Worm (Caenorhabditis elegans) whole organism, L1 larva: ENCODE results near the gene pqn-83.

ENCODE experiments used
- C04F5.9 ChIP-seq: sonication (generic microtip); optimal IDR thresholded peaks from 2 replicates; lab custom pipeline; 2016; ENCODE audit warnings: missing genetic modification characterization, missing compliant biosample characterization
- C16A3.4 ChIP-seq: fragments of 150-350 bp; optimal IDR thresholded peaks from 2 replicates; lab custom pipeline; 2014; ENCODE audit warnings: missing biosample characterization, missing genetic modification characterization
- C34B4.2 ChIP-seq: sonication (generic microtip); optimal IDR thresholded peaks from 2 replicates; lab custom pipeline; 2017; ENCODE audit warnings: mild to moderate bottlenecking, missing genetic modification characterization, missing compliant biosample characterization
- aly-2 ChIP-seq: fragments of 150-350 bp; optimal IDR thresholded peaks from 2 replicates; lab custom pipeline; 2014; ENCODE audit warnings: missing biosample characterization, missing genetic modification characterization
- blmp-1 ChIP-seq: fragments of 150-350 bp; optimal IDR thresholded peaks from 2 replicates; lab custom pipeline; 2014; ENCODE audit warnings: missing biosample characterization, missing genetic modification characterization
- ceh-63 ChIP-seq: fragments of 200-800 bp; sonication (Bioruptor generic); optimal IDR thresholded peaks from 2 replicates; lab custom pipeline; 2018; ENCODE audit warnings: mild to moderate bottlenecking, missing genetic modification characterization, missing compliant biosample characterization
- ceh-82 ChIP-seq, 3 experiments: fragments of 150-350 bp in 1 of 3; sonication (generic microtip) in 2 of 3; optimal IDR thresholded peaks; 2 replicates each; lab custom pipeline; 2014 to 2017; ENCODE audit warnings: missing biosample characterization in 3 of 3, missing genetic modification characterization in 3 of 3
- ces-1 ChIP-seq: fragments of 150-350 bp; optimal IDR thresholded peaks from 2 replicates; lab custom pipeline; 2014; ENCODE audit warnings: missing biosample characterization, missing genetic modification reagents, missing genetic modification characterization
- dpl-1 ChIP-seq, 3 experiments: fragments of 150-350 bp in 2 of 3; sonication (generic microtip) in 1 of 3; optimal IDR thresholded peaks; 2 replicates each; lab custom pipeline; 2014 to 2017; ENCODE audit warnings: missing biosample characterization in 3 of 3, missing genetic modification characterization in 3 of 3, missing genetic modification reagents in 3 of 3
- efl-1 ChIP-seq, 4 experiments: fragments of 150-350 bp; optimal IDR thresholded peaks in 3 of 4; peaks in 1 of 4; 1 replicate in 1 of 4; 2 replicates in 3 of 4; lab custom pipeline; 2014; ENCODE audit warnings: missing biosample characterization in 2 of 4, missing genetic modification characterization in 2 of 4, missing genetic modification reagents in 2 of 4
- egl-27 ChIP-seq, 2 experiments: fragments of 150-350 bp in 1 of 2; sonication (generic microtip); optimal IDR thresholded peaks; 3 replicates each; lab custom pipeline; 2017 to 2018; ENCODE audit warnings: missing biosample characterization in 2 of 2, missing genetic modification characterization in 2 of 2, missing genetic modification reagents in 2 of 2
- elt-3 ChIP-seq, 6 experiments: fragments of 150-350 bp in 1 of 6; sonication (generic microtip); optimal IDR thresholded peaks; 2 replicates each; lab custom pipeline; 2017 to 2018; ENCODE audit warnings: missing biosample characterization in 6 of 6, missing genetic modification characterization in 6 of 6, inconsistent platforms in 1 of 6
- fkh-4 ChIP-seq: sonication (generic microtip); optimal IDR thresholded peaks from 2 replicates; lab custom pipeline; 2016; ENCODE audit warnings: missing compliant biosample characterization, missing genetic modification characterization, borderline replicate concordance
- fkh-8 ChIP-seq: sonication (generic microtip); optimal IDR thresholded peaks from 2 replicates; lab custom pipeline; 2016; ENCODE audit warnings: mild to moderate bottlenecking, missing genetic modification characterization, missing compliant biosample characterization
- hlh-4 ChIP-seq: sonication (generic microtip); optimal IDR thresholded peaks from 2 replicates; lab custom pipeline; 2016; ENCODE audit warnings: mild to moderate bottlenecking, missing genetic modification characterization, missing compliant biosample characterization
- hpl-2 ChIP-seq: fragments of 150-350 bp; optimal IDR thresholded peaks from 2 replicates; lab custom pipeline; 2014; ENCODE audit warnings: missing biosample characterization, missing genetic modification reagents, missing genetic modification characterization
- isw-1 ChIP-seq: fragments of 200-800 bp; sonication (Bioruptor generic); IDR thresholded peaks from 2 replicates; pipeline ENCODE4 v1.3.6; 2022; ENCODE audit warnings: missing genetic modification characterization, missing compliant biosample characterization
- jun-1 ChIP-seq: fragments of 150-350 bp; optimal IDR thresholded peaks from 2 replicates; lab custom pipeline; 2014; ENCODE audit warnings: missing biosample characterization, missing genetic modification reagents, missing genetic modification characterization
- lin-13 ChIP-seq: fragments of 150-350 bp; optimal IDR thresholded peaks from 2 replicates; lab custom pipeline; 2014; ENCODE audit warnings: missing biosample characterization, missing genetic modification reagents, missing genetic modification characterization
- lin-14 ChIP-seq: fragments of 200-800 bp; sonication (Bioruptor generic); optimal IDR thresholded peaks from 2 replicates; lab custom pipeline; 2018; ENCODE audit warnings: mild to moderate bottlenecking, missing genetic modification characterization, moderate library complexity, missing compliant biosample characterization
- lin-35 ChIP-seq, 2 experiments: fragments of 150-350 bp; optimal IDR thresholded peaks; 2 replicates each; lab custom pipeline; 2014; ENCODE audit warnings: missing biosample characterization in 2 of 2, missing genetic modification characterization in 2 of 2, missing genetic modification reagents in 2 of 2
- lin-39 ChIP-seq: fragments of 150-350 bp; optimal IDR thresholded peaks from 2 replicates; lab custom pipeline; 2014; ENCODE audit warnings: missing biosample characterization, missing genetic modification reagents, missing genetic modification characterization
- lsy-2 ChIP-seq, 2 experiments: fragments of 150-350 bp; optimal IDR thresholded peaks; 2 replicates each; lab custom pipeline; 2014; ENCODE audit warnings: missing biosample characterization in 2 of 2, missing genetic modification characterization in 2 of 2
- mdl-1 ChIP-seq, 2 experiments: fragments of 150-350 bp; optimal IDR thresholded peaks; 2 replicates each; lab custom pipeline; 2014 to 2017; ENCODE audit warnings: missing biosample characterization in 2 of 2, missing genetic modification characterization in 2 of 2, inconsistent platforms in 1 of 2
- mef-2 ChIP-seq: fragments of 150-350 bp; optimal IDR thresholded peaks from 2 replicates; lab custom pipeline; 2014; ENCODE audit warnings: missing biosample characterization, missing genetic modification characterization
- mep-1 ChIP-seq: fragments of 150-350 bp; optimal IDR thresholded peaks from 2 replicates; lab custom pipeline; 2014; ENCODE audit warnings: missing biosample characterization, missing genetic modification characterization
- nhr-20 ChIP-seq: sonication (generic microtip); optimal IDR thresholded peaks from 2 replicates; lab custom pipeline; 2016; ENCODE audit warnings: mild to moderate bottlenecking, missing genetic modification characterization, missing compliant biosample characterization
- nhr-237 ChIP-seq: fragments of 150-350 bp; optimal IDR thresholded peaks from 2 replicates; lab custom pipeline; 2014; ENCODE audit warnings: missing biosample characterization, missing genetic modification characterization
- nhr-47 ChIP-seq: sonication (generic microtip); optimal IDR thresholded peaks from 2 replicates; lab custom pipeline; 2016; ENCODE audit warnings: mild to moderate bottlenecking, missing genetic modification characterization, moderate library complexity, missing compliant biosample characterization
- nhr-71 ChIP-seq: sonication (generic microtip); optimal IDR thresholded peaks from 2 replicates; lab custom pipeline; 2016; ENCODE audit warnings: mild to moderate bottlenecking, missing genetic modification characterization, moderate library complexity, missing compliant biosample characterization
- nhr-76 ChIP-seq: sonication (generic microtip); optimal IDR thresholded peaks from 2 replicates; lab custom pipeline; 2017; ENCODE audit warnings: missing biosample characterization, missing genetic modification characterization
- nhr-84 ChIP-seq: sonication (generic microtip); optimal IDR thresholded peaks from 2 replicates; lab custom pipeline; 2017; ENCODE audit warnings: missing biosample characterization, missing genetic modification characterization
- nhr-85 ChIP-seq: sonication (generic microtip); peaks from one replicate; lab custom pipeline; 2016; ENCODE audit warnings: missing genetic modification characterization, inconsistent platforms, missing compliant biosample characterization
- nhr-90 ChIP-seq: sonication (generic microtip); optimal IDR thresholded peaks from 2 replicates; lab custom pipeline; 2016; ENCODE audit warnings: mild to moderate bottlenecking, missing genetic modification characterization, missing compliant biosample characterization; ENCODE audit not compliant: poor library complexity
- pax-3 ChIP-seq: fragments of 200-800 bp; sonication (Bioruptor generic); optimal IDR thresholded peaks from 2 replicates; lab custom pipeline; 2018; ENCODE audit warnings: mild to moderate bottlenecking, missing genetic modification characterization, moderate library complexity, missing compliant biosample characterization
- rnt-1 ChIP-seq: sonication (generic microtip); optimal IDR thresholded peaks from 2 replicates; lab custom pipeline; 2016; ENCODE audit warnings: mild to moderate bottlenecking, missing genetic modification characterization, moderate library complexity, missing compliant biosample characterization
- tlp-1 ChIP-seq: fragments of 150-350 bp; optimal IDR thresholded peaks from 2 replicates; lab custom pipeline; 2014; ENCODE audit warnings: missing biosample characterization, missing genetic modification characterization
- unc-130 ChIP-seq: fragments of 150-350 bp; optimal IDR thresholded peaks from 2 replicates; lab custom pipeline; 2017; ENCODE audit warnings: missing biosample characterization, missing genetic modification characterization, inconsistent platforms
- unc-30 ChIP-seq: sonication (generic microtip); optimal IDR thresholded peaks from 2 replicates; lab custom pipeline; 2017; ENCODE audit warnings: missing biosample characterization, missing genetic modification characterization
- unc-86 ChIP-seq: sonication (generic microtip); optimal IDR thresholded peaks from 2 replicates; lab custom pipeline; 2016; ENCODE audit warnings: missing genetic modification characterization, missing compliant biosample characterization
- unc-98 ChIP-seq: fragments of 200-800 bp; sonication (Bioruptor generic); IDR thresholded peaks from 2 replicates; pipeline ENCODE4 v1.3.6; 2022; ENCODE audit warnings: missing genetic modification characterization, missing compliant biosample characterization
- vab-15 ChIP-seq: sonication (generic microtip); optimal IDR thresholded peaks from 2 replicates; lab custom pipeline; 2017; ENCODE audit warnings: missing genotype, mild to moderate bottlenecking, missing genetic modification characterization, missing compliant biosample characterization
- xbp-1 ChIP-seq: sonication (generic microtip); optimal IDR thresholded peaks from 2 replicates; lab custom pipeline; 2016; ENCODE audit warnings: missing genetic modification characterization, missing compliant biosample characterization
- zag-1 ChIP-seq: fragments of 150-350 bp; optimal IDR thresholded peaks from 2 replicates; lab custom pipeline; 2014; ENCODE audit warnings: missing biosample characterization, missing genetic modification characterization
- ztf-4 ChIP-seq: fragments of 150-350 bp; optimal IDR thresholded peaks from 2 replicates; lab custom pipeline; 2014; ENCODE audit warnings: missing biosample characterization, missing genetic modification characterization

The pqn-83 gene

DNA sequence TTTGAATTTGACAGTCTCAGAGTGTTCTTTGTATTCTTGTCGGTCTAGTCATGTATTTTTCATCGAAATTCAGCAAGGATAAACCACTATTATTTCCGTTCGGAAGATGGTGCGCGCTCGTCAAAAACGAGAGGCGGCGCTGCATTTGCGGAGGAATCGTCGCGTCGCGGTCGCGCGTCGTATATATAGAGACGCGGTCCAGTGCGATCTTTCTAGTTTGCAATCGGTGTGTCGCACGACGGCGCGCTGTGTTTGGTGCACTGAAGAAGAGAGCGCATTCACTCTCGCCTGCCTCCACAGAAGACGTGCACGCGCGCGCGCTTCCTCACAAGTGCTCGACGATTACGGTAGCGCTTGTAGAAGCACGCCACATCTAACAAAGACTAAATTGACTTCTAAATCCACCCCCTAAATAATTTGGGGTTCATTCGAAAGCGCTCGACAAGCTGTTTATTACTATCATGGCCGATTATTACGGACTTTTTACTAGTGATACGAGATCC is 28.7 kb downstream of the pqn-83 start, which contains the start of gene Y39E4B.6 (continued):
- TF ChIP-seq nhr-47 (tag; lab: Kevin White, UChicago) (peak; percentile 99), lin-39 (peak; percentile 82)

DNA sequence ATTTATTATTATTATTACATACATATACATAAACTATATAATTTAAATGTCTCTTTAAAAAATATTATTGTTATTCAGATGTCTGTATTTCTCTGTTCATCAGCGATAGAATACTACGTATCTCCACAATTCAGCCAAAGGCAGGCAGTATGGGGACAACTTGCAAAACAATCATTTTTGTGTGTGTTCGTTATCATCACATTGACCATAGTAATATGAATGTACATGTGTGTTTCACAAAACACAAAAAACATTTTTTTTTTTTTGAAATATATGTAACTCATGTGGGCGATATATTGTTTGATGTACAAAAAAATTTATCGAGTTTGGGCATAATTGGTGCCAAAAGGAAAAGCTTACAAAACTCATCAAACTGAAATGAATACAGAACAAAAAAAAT is 29.8 kb downstream of the pqn-83 start:
- TF ChIP-seq lsy-2 (tag; optimal IDR thresholded peaks at IDR 0.05; lab: Kevin White, UChicago) (no peak), mep-1 (tag; lab: Kevin White, UChicago) (peak; percentile 1), unc-30 (tag; lab: Kevin White, UChicago) (no peak), C04F5.9 (no peak), nhr-85 (peak; percentile 66), efl-1 (optimal IDR thresholded peaks at IDR 0.05; lab: Kevin White, UChicago) (no peak), efl-1 (GFP tag; optimal IDR thresholded peaks at IDR 0.05 in 1 of 2; lab: Kevin White, UChicago) (no peak)

DNA sequence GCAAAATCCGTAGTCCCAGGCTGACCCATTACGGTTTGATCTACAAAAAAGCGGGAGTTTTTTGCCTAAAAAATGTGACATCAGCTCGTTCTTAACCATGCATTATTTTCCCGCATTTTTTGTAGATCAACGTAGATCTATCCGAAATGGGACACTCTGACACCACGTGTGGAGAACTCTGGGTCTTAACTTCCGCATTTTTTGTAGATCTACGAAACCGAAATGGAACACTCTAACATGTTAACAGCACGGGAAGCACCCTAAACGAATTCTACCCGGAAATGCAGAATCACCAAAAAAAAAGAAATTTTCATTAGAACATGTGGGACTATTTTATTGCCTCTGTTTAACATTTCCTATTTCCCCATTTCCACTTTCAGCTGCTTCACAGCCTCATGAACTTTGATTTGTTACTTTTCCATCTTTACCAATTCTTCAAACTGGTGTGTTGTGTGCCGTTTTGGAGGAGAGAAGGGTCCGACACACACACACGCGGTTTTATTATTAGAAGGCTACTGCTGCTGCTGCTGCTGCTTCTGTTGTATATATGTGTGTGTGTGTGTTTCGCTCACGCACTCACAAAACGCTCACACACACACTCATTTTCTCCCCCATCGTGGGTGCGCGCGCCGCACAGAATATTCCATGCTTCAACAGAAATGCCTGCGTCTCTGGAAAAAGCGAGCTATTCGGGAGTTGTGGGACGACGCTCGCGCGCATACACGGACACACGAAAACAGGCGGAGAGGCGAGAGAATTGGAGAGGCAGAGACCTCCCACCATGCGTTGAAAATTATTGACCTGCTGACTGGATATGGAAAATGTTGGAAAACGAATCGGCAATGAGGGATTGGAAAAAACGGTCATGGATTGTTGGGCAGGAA is 31.1 kb downstream of the pqn-83 start:
- peak; percentile 93 for TF ChIP-seq unc-86 (tag; lab: Kevin White, UChicago)
- TF ChIP-seq dpl-1 (GFP tag; optimal IDR thresholded peaks at IDR 0.05; lab: Kevin White, UChicago) = peak; percentile 37 to 61 (median 44)
- TF ChIP-seq mdl-1 (tag; optimal IDR thresholded peaks at IDR 0.05; lab: Kevin White, UChicago) = peak; percentile 51 to 93
- peak; percentile 62 for TF ChIP-seq C16A3.4 (tag; lab: Kevin White, UChicago)
- TF ChIP-seq vab-15 (tag; lab: Kevin White, UChicago) = peak; percentile 38
- peak; percentile 77 to 87 for TF ChIP-seq lsy-2 (tag; optimal IDR thresholded peaks at IDR 0.05; lab: Kevin White, UChicago)
- TF ChIP-seq nhr-20 (tag; lab: Kevin White, UChicago) = peak; percentile 83
- no peak for TF ChIP-seq aly-2 (tag; lab: Kevin White, UChicago)
- peak; percentile 89 for TF ChIP-seq mef-2 (tag; lab: Kevin White, UChicago)
- TF ChIP-seq nhr-84 (tag; lab: Kevin White, UChicago) = no peak
- peak; percentile 30 for TF ChIP-seq zag-1 (tag; lab: Kevin White, UChicago)
- TF ChIP-seq nhr-71 (tag; lab: Kevin White, UChicago) = peak; percentile 93
- TF ChIP-seq nhr-76 = no peak
- no peak for TF ChIP-seq ces-1 (GFP tag; lab: Kevin White, UChicago)
- peak; percentile 88 for TF ChIP-seq jun-1
- no peak for TF ChIP-seq unc-98 (GFP tag; lab: Robert Waterston, UW)
- TF ChIP-seq unc-130 (tag; lab: Kevin White, UChicago) = peak; percentile 9
- peak; percentile 98 for TF ChIP-seq fkh-8 (tag; lab: Kevin White, UChicago)
- no peak for TF ChIP-seq unc-30 (tag; lab: Kevin White, UChicago)
- no peak for TF ChIP-seq C34B4.2 (tag; lab: Kevin White, UChicago)
- no peak for TF ChIP-seq lin-39
- peak; percentile 89 for TF ChIP-seq nhr-47 (tag; lab: Kevin White, UChicago)
- TF ChIP-seq isw-1 (GFP tag; lab: Robert Waterston, UW) = peak; percentile 62
- TF ChIP-seq nhr-90 (tag; lab: Kevin White, UChicago) = peak; percentile 65
- peak; percentile 75 to 90 (median 89) for TF ChIP-seq ceh-82 (tag; optimal IDR thresholded peaks at IDR 0.05; lab: Kevin White, UChicago)
- peak; percentile 97 for TF ChIP-seq lin-14 (GFP tag; lab: Kevin White, UChicago)
- peak; percentile 78 for TF ChIP-seq xbp-1 (tag; lab: Kevin White, UChicago)
- TF ChIP-seq ztf-4 = peak; percentile 81
- no peak for TF ChIP-seq tlp-1 (tag; lab: Kevin White, UChicago)
- peak; percentile 54 for TF ChIP-seq rnt-1
- peak in 1 of 6 experiments; percentile 7 for TF ChIP-seq elt-3 (tag; optimal IDR thresholded peaks at IDR 0.05; lab: Kevin White, UChicago)
- no peak for TF ChIP-seq hlh-4 (tag; lab: Kevin White, UChicago)
- TF ChIP-seq blmp-1 (tag; lab: Kevin White, UChicago) = peak; percentile 78
- peak; percentile 86 for TF ChIP-seq lin-13 (GFP tag; lab: Kevin White, UChicago)
- TF ChIP-seq nhr-237 (tag; lab: Kevin White, UChicago) = peak; percentile 64
- peak; percentile 39 for TF ChIP-seq fkh-4 (tag; lab: Kevin White, UChicago)
- no peak for TF ChIP-seq hpl-2 (GFP tag; lab: Kevin White, UChicago)
- TF ChIP-seq lin-35 (GFP tag; optimal IDR thresholded peaks at IDR 0.05; lab: Kevin White, UChicago) = peak; percentile 66 to 71
- TF ChIP-seq pax-3 (tag; lab: Kevin White, UChicago) = peak; percentile 59
- peak in 1 of 2 experiments; percentile 70 for TF ChIP-seq egl-27 (tag; optimal IDR thresholded peaks at IDR 0.05; lab: Kevin White, UChicago)
- TF ChIP-seq ceh-63 (GFP tag; lab: Kevin White, UChicago) = no peak
